In the genomic region with DNA sequence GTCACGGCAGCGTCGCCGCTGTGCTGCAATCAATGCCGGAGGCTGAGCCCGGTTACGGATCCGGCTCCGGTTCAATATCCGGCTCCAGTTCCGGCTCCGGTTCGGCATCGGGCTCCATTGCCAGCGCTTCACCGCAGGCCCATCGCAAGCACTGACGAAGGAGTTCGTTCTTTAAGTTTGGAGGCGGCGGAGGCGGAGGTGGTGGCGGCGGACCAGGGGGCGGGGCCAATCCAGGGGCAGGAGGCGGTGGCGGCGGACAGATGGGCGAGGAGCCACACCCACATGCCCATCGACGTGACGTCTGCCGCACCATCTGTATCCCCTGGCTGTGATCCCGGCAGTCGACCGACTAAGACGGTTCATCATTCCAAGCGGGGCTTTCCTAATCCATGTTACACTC, we compare ENCODE assay signal across 2 fruit fly cellular contexts.
A peak's percentile ranks its signal among the peaks of the same experiment; 100 is the strongest.
TF ChIP-seq lines count a peak whose summit lies in the region.

No protein-coding gene starts in this region.

- no peak for TF ChIP-seq CTCF in whole organism, embryonic (GFP tag; optimal IDR thresholded peaks at IDR 0.05; lab: Kevin White, UChicago)

TF ChIP-seq in whole organism, embryonic, 481 proteins besides CTCF, POLR2A, EP300 and RAD21:
- TF ChIP-seq bab2 (GFP tag; optimal IDR thresholded peaks at IDR 0.05; lab: Kevin White, UChicago) (no peak), CG5245 (GFP tag; optimal IDR thresholded peaks at IDR 0.05; lab: Kevin White, UChicago) (no peak), CG15514 (GFP tag; optimal IDR thresholded peaks at IDR 0.05; lab: Kevin White, UChicago) (peak; percentile 22), CG7357 (GFP tag; IDR thresholded peaks at IDR 0.05; lab: Robert Waterston, UW) (no peak), CG9932 (GFP tag; IDR thresholded peaks at IDR 0.05; lab: Robert Waterston, UW) (no peak), Hr39 (optimal IDR thresholded peaks at IDR 0.05; lab: Kevin White, UChicago) (peak; percentile 66), Opbp (GFP tag; IDR thresholded peaks at IDR 0.05; lab: Robert Waterston, UW; ENCODE audit: partially characterized antibody) (no peak)
TF ChIP-seq in whole organism, embryonic: peak in this region for 2.

TF ChIP-seq in whole organism, wandering third instar larva, 38 proteins besides CTCF, POLR2A, EP300 and RAD21:
- no peak for TF ChIP-seq ey (GFP tag; optimal IDR thresholded peaks at IDR 0.05; lab: Kevin White, UChicago)
- TF ChIP-seq Jra (GFP tag; optimal IDR thresholded peaks at IDR 0.05; lab: Kevin White, UChicago) = no peak
- TF ChIP-seq pan (optimal IDR thresholded peaks at IDR 0.05; lab: Kevin White, UChicago) = no peak
- no peak for TF ChIP-seq Hr78 (GFP tag; optimal IDR thresholded peaks at IDR 0.05; lab: Kevin White, UChicago)
- TF ChIP-seq Dfd (GFP tag; optimal IDR thresholded peaks at IDR 0.05; lab: Kevin White, UChicago) = peak; percentile 98
